Worm (Caenorhabditis elegans): ENCODE measurements around the gene cnt-2.

Gene cnt-2

ce11 chrIII:10642781-10643180, 12.0 kb upstream of the cnt-2 start, which contains the start of the genes dhs-11 and orc-1:
dhs-11 (minus strand) TSS chrIII:10642865.
orc-1 (plus strand) TSS chrIII:10643129.
- TF ChIP-seq lin-11 (tag; optimal IDR thresholded peaks at IDR 0.05): peak; percentile 52
- no peak for TF ChIP-seq nhr-237 (tag; optimal IDR thresholded peaks at IDR 0.05)
- TF ChIP-seq nhr-6 (tag; optimal IDR thresholded peaks at IDR 0.05): no peak
- TF ChIP-seq mdl-1 (tag; optimal IDR thresholded peaks at IDR 0.05): no peak
- peak; percentile 10 for TF ChIP-seq nhr-21 (tag; optimal IDR thresholded peaks at IDR 0.05)
- no peak for TF ChIP-seq unc-62 (GFP tag; optimal IDR thresholded peaks at IDR 0.05)
- no peak for TF ChIP-seq nhr-10 (tag; optimal IDR thresholded peaks at IDR 0.05)
- TF ChIP-seq mab-5 (tag; optimal IDR thresholded peaks at IDR 0.05): no peak
- TF ChIP-seq sma-3 (GFP tag; optimal IDR thresholded peaks at IDR 0.05): peak; percentile 15
- peak; percentile 91 to 99 for TF ChIP-seq lsy-2 (tag; optimal IDR thresholded peaks at IDR 0.05)
- no peak for TF ChIP-seq elt-1 (tag; optimal IDR thresholded peaks at IDR 0.05)
- TF ChIP-seq nhr-25 (tag; optimal IDR thresholded peaks at IDR 0.05): peak; percentile 50
- TF ChIP-seq nhr-11 (tag; optimal IDR thresholded peaks at IDR 0.05): no peak
- TF ChIP-seq nhr-129 (tag; optimal IDR thresholded peaks at IDR 0.05): peak; percentile 51
- TF ChIP-seq ztf-1 (GFP tag; conservative IDR thresholded peaks at IDR 0.05): no peak
- TF ChIP-seq crh-2 (tag; optimal IDR thresholded peaks at IDR 0.05): peak; percentile 25
- TF ChIP-seq snpc-4 (tag; optimal IDR thresholded peaks at IDR 0.05): no peak
- no peak for TF ChIP-seq ceh-16 (tag; optimal IDR thresholded peaks at IDR 0.05)
- no peak for TF ChIP-seq ama-1 (optimal IDR thresholded peaks at IDR 0.05)
- TF ChIP-seq ceh-82 (tag; optimal IDR thresholded peaks at IDR 0.05): no peak
- TF ChIP-seq skn-1 (tag; optimal IDR thresholded peaks at IDR 0.05): no peak
- TF ChIP-seq ztf-11 (tag; optimal IDR thresholded peaks at IDR 0.05): no peak
- no peak for TF ChIP-seq mbf-1 (tag; optimal IDR thresholded peaks at IDR 0.05)
- TF ChIP-seq F13H6.1 (tag; optimal IDR thresholded peaks at IDR 0.05): no peak
- TF ChIP-seq C34F6.9 (tag; optimal IDR thresholded peaks at IDR 0.05): peak; percentile 77
- no peak for TF ChIP-seq egl-27 (tag; optimal IDR thresholded peaks at IDR 0.05)
- peak; percentile 13 for TF ChIP-seq fos-1 (tag; optimal IDR thresholded peaks at IDR 0.05)
- TF ChIP-seq nhr-23 (tag; optimal IDR thresholded peaks at IDR 0.05): no peak
- TF ChIP-seq dmd-4 (tag; optimal IDR thresholded peaks at IDR 0.05): no peak
- no peak for TF ChIP-seq nhr-12 (tag; optimal IDR thresholded peaks at IDR 0.05)
- TF ChIP-seq R02D3.7 (tag; optimal IDR thresholded peaks at IDR 0.05): no peak
- peak; percentile 82 for TF ChIP-seq unc-55 (GFP tag; optimal IDR thresholded peaks at IDR 0.05)
- TF ChIP-seq sem-4 (tag; optimal IDR thresholded peaks at IDR 0.05): no peak
- TF ChIP-seq unc-39 (tag; optimal IDR thresholded peaks at IDR 0.05): no peak
- no peak for TF ChIP-seq lin-39 (tag; optimal IDR thresholded peaks at IDR 0.05)
- peak; percentile 87 for TF ChIP-seq gmeb-1 (tag; optimal IDR thresholded peaks at IDR 0.05)
- no peak for TF ChIP-seq peb-1 (tag; optimal IDR thresholded peaks at IDR 0.05)
- TF ChIP-seq blmp-1 (tag; optimal IDR thresholded peaks at IDR 0.05; ENCODE audit: insufficient read depth): no peak
- no peak for TF ChIP-seq zag-1 (tag; optimal IDR thresholded peaks at IDR 0.05)
- no peak for TF ChIP-seq ZK546.5 (tag; optimal IDR thresholded peaks at IDR 0.05)
- TF ChIP-seq nhr-77 (tag; optimal IDR thresholded peaks at IDR 0.05): no peak
- peak; percentile 37 for TF ChIP-seq lin-13 (GFP tag; optimal IDR thresholded peaks at IDR 0.05)
- TF ChIP-seq ztf-4 (tag; optimal IDR thresholded peaks at IDR 0.05): no peak
- TF ChIP-seq elt-3 (tag; optimal IDR thresholded peaks at IDR 0.05): no peak
- TF ChIP-seq aly-2 (tag; optimal IDR thresholded peaks at IDR 0.05): no peak
- TF ChIP-seq alr-1 (tag; optimal IDR thresholded peaks at IDR 0.05): no peak
- TF ChIP-seq sma-9 (GFP tag; optimal IDR thresholded peaks at IDR 0.05): no peak
- TF ChIP-seq sma-9 (tag; optimal IDR thresholded peaks at IDR 0.05): no peak
- no peak for TF ChIP-seq Y55F3AM.14 (GFP tag; optimal IDR thresholded peaks at IDR 0.05)

Data from whole organism, L2 larva.